Worm (Caenorhabditis elegans) whole organism, L4 larva: ENCODE results near the gene clec-186.

Experiments
- R02D3.7 ChIP-seq: fragments of 150-350 bp; sonication (generic microtip); optimal IDR thresholded peaks from 3 replicates; lab custom pipeline; 2014; ENCODE audit warnings: missing biosample characterization, missing genetic modification characterization
- ceh-20 ChIP-seq: fragments of 200-800 bp; sonication (Bioruptor generic); IDR thresholded peaks from 2 replicates; pipeline ENCODE4 v1.3.6; 2022; ENCODE audit warnings: missing genetic modification reagents, missing genetic modification characterization, missing compliant biosample characterization
- mdl-1 ChIP-seq, 2 experiments: fragments of 150-350 bp in 1 of 2; sonication (generic microtip) in 1 of 2; optimal IDR thresholded peaks; 2 replicates each; lab custom pipeline; 2014 to 2017; ENCODE audit warnings: missing biosample characterization in 2 of 2, missing genetic modification characterization in 2 of 2
- mep-1 ChIP-seq: fragments of 150-350 bp; sonication (generic microtip); optimal IDR thresholded peaks from 3 replicates; lab custom pipeline; 2014; ENCODE audit warnings: missing biosample characterization, missing genetic modification characterization
- nhr-42 ChIP-seq: fragments of 200-800 bp; sonication (Bioruptor generic); IDR thresholded peaks from 2 replicates; pipeline ENCODE4 v1.3.6; 2022; ENCODE audit warnings: missing genetic modification characterization, missing compliant biosample characterization

DNA sequence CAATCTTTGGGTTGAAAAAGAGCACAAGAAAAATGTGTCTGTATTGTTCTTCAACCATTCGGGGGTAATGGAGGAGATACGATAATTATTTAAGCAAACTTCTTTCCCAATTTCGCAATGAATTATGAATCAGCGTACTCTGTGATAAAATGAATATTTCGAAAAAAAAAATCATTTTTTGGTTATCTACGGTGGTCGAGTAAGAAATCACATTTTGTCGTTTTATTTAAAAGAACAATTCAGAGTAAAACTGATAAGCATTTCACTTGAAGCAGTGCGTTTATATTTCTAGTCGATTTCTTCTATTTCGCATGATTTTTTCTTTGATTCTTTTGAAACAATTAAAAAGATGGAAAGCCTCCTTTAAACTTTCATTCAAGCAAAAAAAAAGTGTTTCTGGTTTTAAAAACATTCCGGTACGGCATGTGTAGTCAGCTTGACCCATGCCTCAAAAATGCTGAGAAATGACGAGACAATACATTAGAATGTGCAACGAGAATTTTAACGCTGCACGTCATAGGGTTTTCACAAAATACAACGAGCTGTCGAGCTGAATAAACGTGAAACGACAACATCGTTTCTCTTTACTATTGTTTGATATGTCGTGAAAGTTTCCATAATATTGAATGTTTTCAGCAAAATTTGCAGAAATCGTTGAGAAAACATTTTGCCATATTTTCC, 36.7 kb downstream of the clec-186 start, which contains the start of gene K08D8.2:
- TF ChIP-seq mdl-1 (tag; optimal IDR thresholded peaks at IDR 0.05; lab: Kevin White, UChicago) (no peak), nhr-42 (no peak), mep-1 (no peak), R02D3.7 (tag; lab: Kevin White, UChicago) (no peak), ceh-20 (GFP tag; lab: Robert Waterston, UW) (no peak)
